In genomic region chr3L:3178530-3179096, dm6 we compare ENCODE assay signal across 1 fruit fly cellular context.
TF ChIP-seq lines count a peak whose summit lies in the region.

TSS of gene MnM (minus strand) at chr3L:3178580.
TSS of gene Girdin (plus strand) at chr3L:3178930.

TF ChIP-seq in whole organism, embryonic, 481 proteins besides CTCF, POLR2A, EP300 and RAD21 (continued from another document and continues in another):
- TF ChIP-seq CG14860 (GFP tag; IDR thresholded peaks at IDR 0.05; lab: Robert Waterston, UW; ENCODE audit: partially characterized antibody) = peak; percentile 80
- no peak for TF ChIP-seq CG11093 (GFP tag; IDR thresholded peaks at IDR 0.05; lab: Robert Waterston, UW)
- TF ChIP-seq CG2678 (tag; optimal IDR thresholded peaks at IDR 0.05; lab: Kevin White, UChicago) = no peak
- no peak for TF ChIP-seq Dfd (GFP tag; optimal IDR thresholded peaks at IDR 0.05; lab: Kevin White, UChicago)
- TF ChIP-seq sna (GFP tag; IDR thresholded peaks at IDR 0.05; lab: Robert Waterston, UW; ENCODE audit: partially characterized antibody) = peak; percentile 88
- no peak for TF ChIP-seq Lpt (GFP tag; optimal IDR thresholded peaks at IDR 0.05; lab: Kevin White, UChicago)
- TF ChIP-seq so (GFP tag; IDR thresholded peaks at IDR 0.05; lab: Robert Waterston, UW) = no peak
- TF ChIP-seq esg (GFP tag; conservative IDR thresholded peaks at IDR 0.05; lab: Robert Waterston, UW) = peak; percentile 42
- peak; percentile 30; the same call in 1 of the 2 replicates for TF ChIP-seq ara (GFP tag; IDR thresholded peaks at IDR 0.05; lab: Robert Waterston, UW)
- TF ChIP-seq amos (GFP tag; IDR thresholded peaks at IDR 0.05; lab: Robert Waterston, UW; ENCODE audit: partially characterized antibody) = peak; percentile 79
- peak; percentile 93 for TF ChIP-seq Dll (GFP tag; IDR thresholded peaks at IDR 0.05; lab: Robert Waterston, UW; ENCODE audit: partially characterized antibody)
- no peak for TF ChIP-seq Hey (tag; optimal IDR thresholded peaks at IDR 0.05; lab: Kevin White, UChicago)
- peak; percentile 46 for TF ChIP-seq CG9727 (GFP tag; optimal IDR thresholded peaks at IDR 0.05; lab: Kevin White, UChicago)
- no peak for TF ChIP-seq croc (GFP tag; conservative IDR thresholded peaks at IDR 0.05; lab: Robert Waterston, UW)
- TF ChIP-seq phol (tag; optimal IDR thresholded peaks at IDR 0.05; lab: Kevin White, UChicago) = peak; percentile 65
- peak; percentile 39 for TF ChIP-seq Camta (GFP tag; optimal IDR thresholded peaks at IDR 0.05; lab: Kevin White, UChicago)
- peak; percentile 53 for TF ChIP-seq CG12942 (GFP tag; optimal IDR thresholded peaks at IDR 0.05; lab: Kevin White, UChicago)
- TF ChIP-seq CG7786 (GFP tag; optimal IDR thresholded peaks at IDR 0.05; lab: Kevin White, UChicago) = peak; percentile 86
- no peak for TF ChIP-seq CG6813 (GFP tag; optimal IDR thresholded peaks at IDR 0.05; lab: Kevin White, UChicago)
- TF ChIP-seq ac (GFP tag; optimal IDR thresholded peaks at IDR 0.05; lab: Kevin White, UChicago) = no peak
- peak; percentile 46 for TF ChIP-seq Ssrp (tag; optimal IDR thresholded peaks at IDR 0.05; lab: Kevin White, UChicago)
- TF ChIP-seq Hr39 (optimal IDR thresholded peaks at IDR 0.05; lab: Kevin White, UChicago) = no peak
- TF ChIP-seq CG33557 (GFP tag; optimal IDR thresholded peaks at IDR 0.05; lab: Kevin White, UChicago) = peak; percentile 40
- TF ChIP-seq ssp (GFP tag; IDR thresholded peaks at IDR 0.05; lab: Robert Waterston, UW) = peak; percentile 66
- 0 out of 2 replicates have a peak, but pooled peaks have one; percentile 19 for TF ChIP-seq CG14441 (GFP tag; IDR thresholded peaks at IDR 0.05; lab: Robert Waterston, UW)
- TF ChIP-seq CG6175 (GFP tag; IDR thresholded peaks at IDR 0.05; lab: Robert Waterston, UW) = peak; percentile 67; the same call in 2 of the 3 replicates
- TF ChIP-seq repo (GFP tag; optimal IDR thresholded peaks at IDR 0.05; lab: Kevin White, UChicago) = peak; percentile 54
- TF ChIP-seq CG17568 (GFP tag; optimal IDR thresholded peaks at IDR 0.05; lab: Kevin White, UChicago) = no peak
- no peak for TF ChIP-seq toy (GFP tag; IDR thresholded peaks at IDR 0.05; lab: Robert Waterston, UW)
- TF ChIP-seq Gsc (GFP tag; IDR thresholded peaks at IDR 0.05; lab: Robert Waterston, UW) = no peak
- no peak for TF ChIP-seq D19A (tag; optimal IDR thresholded peaks at IDR 0.05; lab: Kevin White, UChicago)
- peak; percentile 84 for TF ChIP-seq E2f2 (GFP tag; IDR thresholded peaks at IDR 0.05; lab: Robert Waterston, UW)
- no peak for TF ChIP-seq Elba2 (GFP tag; optimal IDR thresholded peaks at IDR 0.05; lab: Kevin White, UChicago)
- peak; percentile 69; the same call in 1 of the 3 replicates for TF ChIP-seq CG6791 (GFP tag; IDR thresholded peaks at IDR 0.05; lab: Robert Waterston, UW; ENCODE audit: partially characterized antibody)
- peak; percentile 86 for TF ChIP-seq Hr3 (GFP tag; optimal IDR thresholded peaks at IDR 0.05; lab: Kevin White, UChicago)
- peak in 1 of 3 experiments; percentile 58 for TF ChIP-seq lola (GFP tag; optimal IDR thresholded peaks at IDR 0.05; lab: Kevin White, UChicago)
- peak; percentile 68 for TF ChIP-seq Dref (GFP tag; IDR thresholded peaks at IDR 0.05; lab: Robert Waterston, UW)
- TF ChIP-seq CG7987 (GFP tag; optimal IDR thresholded peaks at IDR 0.05; lab: Kevin White, UChicago) = no peak
- TF ChIP-seq trh (GFP tag; optimal IDR thresholded peaks at IDR 0.05; lab: Kevin White, UChicago) = peak; percentile 17
- peak; percentile 75 for TF ChIP-seq Abd-B (GFP tag; optimal IDR thresholded peaks at IDR 0.05; lab: Kevin White, UChicago)
- TF ChIP-seq GATAe (GFP tag; conservative IDR thresholded peaks at IDR 0.05; lab: Robert Waterston, UW) = no peak
- no peak for TF ChIP-seq CG6254 (GFP tag; optimal IDR thresholded peaks at IDR 0.05; lab: Kevin White, UChicago)
- TF ChIP-seq CG2712 (tag; optimal IDR thresholded peaks at IDR 0.05; lab: Kevin White, UChicago) = peak; percentile 55
- peak; percentile 6 for TF ChIP-seq nerfin-1 (tag; optimal IDR thresholded peaks at IDR 0.05; lab: Kevin White, UChicago)
- TF ChIP-seq CrebB (tag; optimal IDR thresholded peaks at IDR 0.05; lab: Kevin White, UChicago) = peak; percentile 12
- TF ChIP-seq Atf6 (GFP tag; IDR thresholded peaks at IDR 0.05; lab: Robert Waterston, UW) = no peak; the same call in 1 of the 2 replicates
- TF ChIP-seq Dip3 (GFP tag; optimal IDR thresholded peaks at IDR 0.05; lab: Kevin White, UChicago) = peak; percentile 73
- TF ChIP-seq CG8924 (tag; optimal IDR thresholded peaks at IDR 0.05; lab: Kevin White, UChicago) = peak; percentile 46
- no peak for TF ChIP-seq bowl (GFP tag; IDR thresholded peaks at IDR 0.05; lab: Robert Waterston, UW)
- TF ChIP-seq CG11560 (tag; IDR thresholded peaks at IDR 0.05; lab: Robert Waterston, UW) = peak; percentile 53; the same call in 1 of the 3 replicates
- no peak for TF ChIP-seq slou (GFP tag; optimal IDR thresholded peaks at IDR 0.05; lab: Kevin White, UChicago)
- peak; percentile 43 for TF ChIP-seq twi (tag; optimal IDR thresholded peaks at IDR 0.05; lab: Kevin White, UChicago)
- peak; percentile 87 for TF ChIP-seq HLH54F (GFP tag; optimal IDR thresholded peaks at IDR 0.05; lab: Kevin White, UChicago)
- no peak for TF ChIP-seq yki (optimal IDR thresholded peaks at IDR 0.05; lab: Kevin White, UChicago)
- TF ChIP-seq rib (GFP tag; IDR thresholded peaks at IDR 0.05; lab: Robert Waterston, UW) = no peak
- TF ChIP-seq peb (GFP tag; IDR thresholded peaks at IDR 0.05; lab: Robert Waterston, UW) = 0 out of 2 replicates have a peak, but pooled peaks have one; percentile 30
- TF ChIP-seq bab2 (GFP tag; optimal IDR thresholded peaks at IDR 0.05; lab: Kevin White, UChicago) = peak; percentile 73
- peak; percentile 55 for TF ChIP-seq CG5245 (GFP tag; optimal IDR thresholded peaks at IDR 0.05; lab: Kevin White, UChicago)
- TF ChIP-seq fru (optimal IDR thresholded peaks at IDR 0.05; lab: Kevin White, UChicago) = no peak
- TF ChIP-seq CG2202 (tag; optimal IDR thresholded peaks at IDR 0.05; lab: Kevin White, UChicago) = no peak
- TF ChIP-seq tgo (GFP tag; IDR thresholded peaks at IDR 0.05; lab: Robert Waterston, UW) = peak; percentile 21; the same call in 1 of the 3 replicates
- no peak for TF ChIP-seq CG6765 (GFP tag; optimal IDR thresholded peaks at IDR 0.05; lab: Kevin White, UChicago)
- no peak for TF ChIP-seq CG12219 (GFP tag; optimal IDR thresholded peaks at IDR 0.05; lab: Kevin White, UChicago)
- TF ChIP-seq CG15479 (GFP tag; optimal IDR thresholded peaks at IDR 0.05; lab: Kevin White, UChicago) = no peak
- peak; percentile 71 for TF ChIP-seq CG13775 (GFP tag; optimal IDR thresholded peaks at IDR 0.05; lab: Kevin White, UChicago)
- peak; percentile 80 for TF ChIP-seq CG12769 (tag; optimal IDR thresholded peaks at IDR 0.05; lab: Kevin White, UChicago)
- TF ChIP-seq CG11247 (GFP tag; IDR thresholded peaks at IDR 0.05; lab: Robert Waterston, UW) = peak; percentile 34; the same call in 1 of the 2 replicates
- TF ChIP-seq ftz-f1 (GFP tag; optimal IDR thresholded peaks at IDR 0.05; lab: Kevin White, UChicago) = no peak
- peak; percentile 36 for TF ChIP-seq CG18619 (GFP tag; optimal IDR thresholded peaks at IDR 0.05; lab: Kevin White, UChicago)
- no peak for TF ChIP-seq CG10274 (GFP tag; optimal IDR thresholded peaks at IDR 0.05; lab: Kevin White, UChicago)
- no peak for TF ChIP-seq CG3407 (GFP tag; optimal IDR thresholded peaks at IDR 0.05; lab: Kevin White, UChicago)
- peak; percentile 76 for TF ChIP-seq ind (GFP tag; optimal IDR thresholded peaks at IDR 0.05; lab: Kevin White, UChicago)
- peak; percentile 71 for TF ChIP-seq sens (GFP tag; lab: Kevin White, UChicago)
- peak; percentile 55 for TF ChIP-seq CG10267 (tag; optimal IDR thresholded peaks at IDR 0.05; lab: Kevin White, UChicago)
- TF ChIP-seq z (GFP tag; IDR thresholded peaks at IDR 0.05; lab: Robert Waterston, UW) = no peak
- no peak for TF ChIP-seq Taf1 (GFP tag; IDR thresholded peaks at IDR 0.05; lab: Robert Waterston, UW)
- peak; percentile 91 for TF ChIP-seq CG2120 (GFP tag; optimal IDR thresholded peaks at IDR 0.05; lab: Kevin White, UChicago)
- peak; percentile 82 for TF ChIP-seq HmgZ (tag; optimal IDR thresholded peaks at IDR 0.05; lab: Kevin White, UChicago)
- TF ChIP-seq CG17912 (GFP tag; optimal IDR thresholded peaks at IDR 0.05; lab: Kevin White, UChicago) = no peak
- TF ChIP-seq dpn (GFP tag; optimal IDR thresholded peaks at IDR 0.05; lab: Kevin White, UChicago) = peak; percentile 77 to 83
- TF ChIP-seq CG4424 (GFP tag; optimal IDR thresholded peaks at IDR 0.05; lab: Kevin White, UChicago) = peak; percentile 59
- peak; percentile 37 to 74 for TF ChIP-seq chif (GFP tag; optimal IDR thresholded peaks at IDR 0.05; lab: Kevin White, UChicago)
- TF ChIP-seq CG6272 (GFP tag; IDR thresholded peaks at IDR 0.05; lab: Robert Waterston, UW) = peak; percentile 41; the same call in 1 of the 2 replicates
- peak; percentile 44 for TF ChIP-seq CG18599 (GFP tag; optimal IDR thresholded peaks at IDR 0.05; lab: Kevin White, UChicago)
- no peak for TF ChIP-seq psq (GFP tag; optimal IDR thresholded peaks at IDR 0.05; lab: Kevin White, UChicago)
- TF ChIP-seq tin (GFP tag; optimal IDR thresholded peaks at IDR 0.05; lab: Kevin White, UChicago) = peak; percentile 69
- TF ChIP-seq CG9215 (GFP tag; IDR thresholded peaks at IDR 0.05; lab: Robert Waterston, UW) = peak; percentile 67
- TF ChIP-seq cad (GFP tag; optimal IDR thresholded peaks at IDR 0.05; lab: Kevin White, UChicago) = no peak
- TF ChIP-seq Bgb (GFP tag; IDR thresholded peaks at IDR 0.05; lab: Robert Waterston, UW; ENCODE audit: partially characterized antibody) = peak; percentile 74
- peak; percentile 1 for TF ChIP-seq CG12236 (GFP tag; optimal IDR thresholded peaks at IDR 0.05; lab: Kevin White, UChicago)
- peak; percentile 53 for TF ChIP-seq pb (GFP tag; optimal IDR thresholded peaks at IDR 0.05; lab: Kevin White, UChicago)
- no peak for TF ChIP-seq sr (GFP tag; IDR thresholded peaks at IDR 0.05; lab: Robert Waterston, UW)
- TF ChIP-seq jumu (GFP tag; optimal IDR thresholded peaks at IDR 0.05; lab: Kevin White, UChicago) = peak; percentile 86
- TF ChIP-seq Med (GFP tag; lab: Kevin White, UChicago) = peak; percentile 94
- peak; percentile 54 for TF ChIP-seq Bdp1 (GFP tag; optimal IDR thresholded peaks at IDR 0.05; lab: Kevin White, UChicago)
- TF ChIP-seq Lim3 (GFP tag; IDR thresholded peaks at IDR 0.05; lab: Robert Waterston, UW) = no peak
- TF ChIP-seq CG15514 (GFP tag; optimal IDR thresholded peaks at IDR 0.05; lab: Kevin White, UChicago) = peak; percentile 88
- TF ChIP-seq Doc3 (GFP tag; IDR thresholded peaks at IDR 0.05; lab: Robert Waterston, UW; ENCODE audit: partially characterized antibody) = peak; percentile 82
- TF ChIP-seq Hr78 (GFP tag; optimal IDR thresholded peaks at IDR 0.05; lab: Kevin White, UChicago) = no peak
- no peak for TF ChIP-seq kni (GFP tag; optimal IDR thresholded peaks at IDR 0.05; lab: Kevin White, UChicago)
- 0 out of 2 replicates have a peak, but pooled peaks have one; percentile 49 for TF ChIP-seq CG42726 (GFP tag; IDR thresholded peaks at IDR 0.05; lab: Robert Waterston, UW; ENCODE audit: partially characterized antibody)
- peak in 1 of 2 experiments; percentile 35 for TF ChIP-seq crp (GFP tag; optimal IDR thresholded peaks at IDR 0.05; lab: Kevin White, UChicago)
- no peak for TF ChIP-seq CG10431 (GFP tag; optimal IDR thresholded peaks at IDR 0.05; lab: Kevin White, UChicago)
- peak; percentile 73 for TF ChIP-seq CG30020 (tag; optimal IDR thresholded peaks at IDR 0.05; lab: Kevin White, UChicago)
- no peak for TF ChIP-seq Jarid2 (GFP tag; optimal IDR thresholded peaks at IDR 0.05; lab: Kevin White, UChicago)
- peak; percentile 55 for TF ChIP-seq ERR (GFP tag; optimal IDR thresholded peaks at IDR 0.05; lab: Kevin White, UChicago)
- TF ChIP-seq Nf-YB (GFP tag; optimal IDR thresholded peaks at IDR 0.05; lab: Kevin White, UChicago) = no peak
- no peak for TF ChIP-seq dati (GFP tag; IDR thresholded peaks at IDR 0.05; lab: Robert Waterston, UW)
- TF ChIP-seq her (GFP tag; optimal IDR thresholded peaks at IDR 0.05; lab: Kevin White, UChicago) = peak; percentile 75
- TF ChIP-seq Chrac-16 (GFP tag; optimal IDR thresholded peaks at IDR 0.05; lab: Kevin White, UChicago) = peak; percentile 61
- TF ChIP-seq C15 (GFP tag; IDR thresholded peaks at IDR 0.05; lab: Robert Waterston, UW) = no peak
- peak; percentile 43 for TF ChIP-seq Max (GFP tag; optimal IDR thresholded peaks at IDR 0.05; lab: Kevin White, UChicago)
- no peak for TF ChIP-seq sens-2 (GFP tag; IDR thresholded peaks at IDR 0.05; lab: Robert Waterston, UW)
- no peak for TF ChIP-seq CG14667 (GFP tag; IDR thresholded peaks at IDR 0.05; lab: Robert Waterston, UW)
- TF ChIP-seq chinmo (GFP tag; IDR thresholded peaks at IDR 0.05; lab: Robert Waterston, UW; ENCODE audit: partially characterized antibody) = 0 out of 4 replicates have a peak, but pooled peaks have one; percentile 4
- TF ChIP-seq dan (GFP tag; IDR thresholded peaks at IDR 0.05; lab: Robert Waterston, UW) = no peak
- TF ChIP-seq CG1647 (GFP tag; optimal IDR thresholded peaks at IDR 0.05; lab: Kevin White, UChicago) = peak; percentile 23
- no peak for TF ChIP-seq usp (GFP tag; optimal IDR thresholded peaks at IDR 0.05; lab: Kevin White, UChicago)
- TF ChIP-seq Xbp1 (GFP tag; optimal IDR thresholded peaks at IDR 0.05; lab: Kevin White, UChicago) = peak; percentile 79
- no peak for TF ChIP-seq CG2875 (GFP tag; optimal IDR thresholded peaks at IDR 0.05; lab: Kevin White, UChicago)
- peak; percentile 50 for TF ChIP-seq ems (GFP tag; optimal IDR thresholded peaks at IDR 0.05; lab: Kevin White, UChicago)
- 0 out of 2 replicates have a peak, but pooled peaks have one; percentile 19 for TF ChIP-seq cas (GFP tag; IDR thresholded peaks at IDR 0.05; lab: Robert Waterston, UW)
- peak; percentile 64 for TF ChIP-seq CG8089 (GFP tag; optimal IDR thresholded peaks at IDR 0.05; lab: Kevin White, UChicago)
- TF ChIP-seq CG7372 (GFP tag; IDR thresholded peaks at IDR 0.05; lab: Robert Waterston, UW) = 0 out of 2 replicates have a peak, but pooled peaks have one; percentile 11
- peak; percentile 56 for TF ChIP-seq CG10209 (GFP tag; optimal IDR thresholded peaks at IDR 0.05; lab: Kevin White, UChicago)
- TF ChIP-seq CG17802 (tag; optimal IDR thresholded peaks at IDR 0.05; lab: Kevin White, UChicago) = no peak
- TF ChIP-seq CG12104 (GFP tag; optimal IDR thresholded peaks at IDR 0.05; lab: Kevin White, UChicago) = peak; percentile 41
- TF ChIP-seq wek (GFP tag; optimal IDR thresholded peaks at IDR 0.05; lab: Kevin White, UChicago) = no peak
- no peak for TF ChIP-seq CG8388 (GFP tag; optimal IDR thresholded peaks at IDR 0.05; lab: Kevin White, UChicago)
- TF ChIP-seq p53 (GFP tag; optimal IDR thresholded peaks at IDR 0.05; lab: Kevin White, UChicago) = peak; percentile 40
- peak; percentile 53 to 97 for TF ChIP-seq tll (GFP tag; optimal IDR thresholded peaks at IDR 0.05; lab: Kevin White, UChicago)
